Fruit fly (Drosophila melanogaster) whole organism, embryonic: Measurements from ENCODE around the gene SREBP.

Source experiments
- ATbp ChIP-seq: fragments of 200-800 bp; sonication (Bioruptor generic); optimal IDR thresholded peaks from 2 replicates; lab custom pipeline; 2017; ENCODE audit warnings: missing biosample characterization, mild to moderate bottlenecking, missing genetic modification characterization, missing genetic modification reagents
- Bgb ChIP-seq: fragments of 200-800 bp; sonication (Bioruptor generic); IDR thresholded peaks from 2 replicates; pipeline ENCODE4 v1.3.6; 2022; ENCODE audit warnings: missing biosample characterization, missing genetic modification characterization; ENCODE audit not compliant: partially characterized antibody
- CG10209 ChIP-seq: fragments of 200-800 bp; sonication (Bioruptor generic); optimal IDR thresholded peaks from 3 replicates; lab custom pipeline; 2017; ENCODE audit warnings: missing biosample characterization, mild to moderate bottlenecking, missing genetic modification characterization, missing genetic modification reagents
- CG1024 ChIP-seq: fragments of 200-800 bp; sonication (Bioruptor generic); IDR thresholded peaks from 2 replicates; pipeline ENCODE4 v1.3.6; 2022; ENCODE audit warnings: missing biosample characterization, missing genetic modification characterization
- CG10274 ChIP-seq: fragments of 200-800 bp; sonication (Bioruptor generic); optimal IDR thresholded peaks from 3 replicates; lab custom pipeline; 2017; ENCODE audit warnings: missing biosample characterization, mild to moderate bottlenecking, missing genetic modification characterization
- CG11456 ChIP-seq: fragments of 200-800 bp; sonication (Bioruptor generic); IDR thresholded peaks from 3 replicates; pipeline ENCODE4 v1.3.6; 2022; ENCODE audit warnings: missing biosample characterization, missing genetic modification characterization
- CG14050 ChIP-seq: fragments of 200-800 bp; sonication (Bioruptor generic); IDR thresholded peaks from 3 replicates; pipeline ENCODE4 v1.3.6; 2022; ENCODE audit warnings: missing biosample characterization, missing genetic modification characterization
- CG14441 ChIP-seq: fragments of 200-800 bp; sonication (Bioruptor generic); IDR thresholded peaks from 2 replicates; pipeline ENCODE4 v1.3.6; 2022; ENCODE audit warnings: missing biosample characterization, missing genetic modification characterization
- CG14860 ChIP-seq: fragments of 200-800 bp; sonication (Bioruptor generic); IDR thresholded peaks from 3 replicates; pipeline ENCODE4 v1.3.6; 2022; ENCODE audit warnings: missing biosample characterization, missing genetic modification characterization; ENCODE audit not compliant: partially characterized antibody
- CG17186 ChIP-seq: fragments of 200-800 bp; sonication (Bioruptor generic); optimal IDR thresholded peaks from 3 replicates; lab custom pipeline; 2017; ENCODE audit warnings: missing biosample characterization, missing genetic modification reagents, missing genetic modification characterization
- CG18476 ChIP-seq: fragments of 200-800 bp; sonication (Bioruptor generic); optimal IDR thresholded peaks from 2 replicates; lab custom pipeline; 2016; ENCODE audit warnings: missing biosample characterization, mild to moderate bottlenecking, missing genetic modification characterization
- CG31365 ChIP-seq: fragments of 200-800 bp; sonication (Bioruptor generic); optimal IDR thresholded peaks from 2 replicates; lab custom pipeline; 2018; ENCODE audit warnings: missing biosample characterization, mild to moderate bottlenecking, missing genetic modification characterization
- CG4360 ChIP-seq: fragments of 200-800 bp; sonication (Bioruptor generic); IDR thresholded peaks from 2 replicates; pipeline ENCODE4 v1.3.6; 2022; ENCODE audit warnings: missing biosample characterization, missing genetic modification characterization
- CG8388 ChIP-seq: fragments of 200-800 bp; sonication (Bioruptor generic); optimal IDR thresholded peaks from 2 replicates; lab custom pipeline; 2019; ENCODE audit warnings: missing biosample characterization, mild to moderate bottlenecking, missing genetic modification characterization, moderate library complexity
- CG8478 ChIP-seq: fragments of >200 bp; optimal IDR thresholded peaks from 2 replicates; lab custom pipeline; 2018
- Camta ChIP-seq: fragments of 200-800 bp; sonication (Bioruptor generic); optimal IDR thresholded peaks from 2 replicates; lab custom pipeline; 2016; ENCODE audit warnings: missing biosample characterization, missing genetic modification characterization
- CkIIα-i1 ChIP-seq: fragments of 200-800 bp; sonication (Bioruptor generic); IDR thresholded peaks from 2 replicates; pipeline ENCODE4 v1.3.6; 2022; ENCODE audit warnings: missing biosample characterization, missing genetic modification characterization
- D19A ChIP-seq: fragments of 200-800 bp; optimal IDR thresholded peaks from 3 replicates; lab custom pipeline; 2019; ENCODE audit warnings: missing biosample characterization, mild to moderate bottlenecking, missing genetic modification characterization, moderate library complexity
- Hsf ChIP-seq: fragments of 200-800 bp; sonication (Bioruptor generic); optimal IDR thresholded peaks from 3 replicates; lab custom pipeline; 2016; ENCODE audit warnings: missing biosample characterization, missing genetic modification characterization
- NFAT ChIP-seq: fragments of 200-800 bp; sonication (Bioruptor generic); IDR thresholded peaks from 2 replicates; pipeline ENCODE4 v1.3.6; 2022; ENCODE audit warnings: missing biosample characterization, missing genetic modification characterization
- Sox100B ChIP-seq: fragments of 200-800 bp; sonication (Bioruptor generic); optimal IDR thresholded peaks from 3 replicates; lab custom pipeline; 2018; ENCODE audit warnings: missing biosample characterization, mild to moderate bottlenecking, missing genetic modification characterization
- Ssrp ChIP-seq: fragments of 200-800 bp; sonication (Bioruptor generic); optimal IDR thresholded peaks from 2 replicates; lab custom pipeline; 2018; ENCODE audit warnings: missing biosample characterization, mild to moderate bottlenecking, missing genetic modification characterization, moderate library complexity
- chinmo ChIP-seq: fragments of 200-800 bp; sonication (Bioruptor generic); IDR thresholded peaks from 4 replicates; pipeline ENCODE4 v1.3.6; 2022; ENCODE audit warnings: missing biosample characterization, missing genetic modification characterization; ENCODE audit not compliant: partially characterized antibody
- chn ChIP-seq: fragments of 200-800 bp; sonication (Bioruptor generic); optimal IDR thresholded peaks from 2 replicates; lab custom pipeline; 2016; ENCODE audit warnings: missing biosample characterization, missing genetic modification characterization
- ci ChIP-seq: fragments of 200-800 bp; sonication (Bioruptor generic); IDR thresholded peaks from 3 replicates; pipeline ENCODE4 v1.3.6; 2022; ENCODE audit warnings: missing biosample characterization, missing genetic modification characterization
- corto ChIP-seq: fragments of 200-800 bp; sonication (Bioruptor generic); optimal IDR thresholded peaks from 2 replicates; lab custom pipeline; 2016; ENCODE audit warnings: missing biosample characterization, mild to moderate bottlenecking, missing genetic modification characterization, moderate library complexity
- da ChIP-seq: fragments of 200-800 bp; sonication (Bioruptor generic); optimal IDR thresholded peaks from 2 replicates; lab custom pipeline; 2016; ENCODE audit warnings: missing biosample characterization, missing genetic modification characterization
- dati ChIP-seq: fragments of 200-800 bp; sonication (Bioruptor generic); IDR thresholded peaks from 2 replicates; pipeline ENCODE4 v1.3.6; 2022; ENCODE audit warnings: missing biosample characterization, missing genetic modification characterization
- dm ChIP-seq: fragments of 200-800 bp; sonication (Bioruptor generic); optimal IDR thresholded peaks from 3 replicates; lab custom pipeline; 2016; ENCODE audit warnings: missing biosample characterization, missing genetic modification characterization
- ewg ChIP-seq: fragments of 200-800 bp; sonication (Bioruptor generic); optimal IDR thresholded peaks from 3 replicates; lab custom pipeline; 2017; ENCODE audit warnings: mild to moderate bottlenecking, missing biosample characterization, missing genetic modification reagents, missing genetic modification characterization
- fu2 ChIP-seq: fragments of 200-800 bp; sonication (Bioruptor generic); optimal IDR thresholded peaks from 2 replicates; lab custom pipeline; 2016; ENCODE audit warnings: missing biosample characterization, missing genetic modification characterization
- gem ChIP-seq: fragments of 200-800 bp; sonication (Bioruptor generic); optimal IDR thresholded peaks from 2 replicates; lab custom pipeline; 2019; ENCODE audit warnings: missing biosample characterization, mild to moderate bottlenecking, missing genetic modification characterization, moderate library complexity
- grn ChIP-seq: fragments of 200-800 bp; sonication (Bioruptor generic); optimal IDR thresholded peaks from 3 replicates; lab custom pipeline; 2017; ENCODE audit warnings: missing biosample characterization, missing genetic modification characterization
- ken ChIP-seq: fragments of 200-800 bp; sonication (Bioruptor generic); IDR thresholded peaks from 3 replicates; pipeline ENCODE4 v1.3.6; 2022; ENCODE audit warnings: missing biosample characterization, missing genetic modification characterization
- knrl ChIP-seq: fragments of 200-800 bp; sonication (Bioruptor generic); IDR thresholded peaks from 3 replicates; pipeline ENCODE4 v1.3.6; 2022; ENCODE audit warnings: missing biosample characterization, missing genetic modification characterization; ENCODE audit not compliant: partially characterized antibody
- lab ChIP-seq: fragments of 200-800 bp; sonication (Bioruptor generic); optimal IDR thresholded peaks from 3 replicates; lab custom pipeline; 2017; ENCODE audit warnings: missing biosample characterization, missing genetic modification characterization, mild to moderate bottlenecking, moderate library complexity, missing genetic modification reagents
- lmd ChIP-seq: fragments of 200-800 bp; sonication (Bioruptor generic); IDR thresholded peaks from 2 replicates; pipeline ENCODE4 v1.3.6; 2022; ENCODE audit warnings: missing biosample characterization, missing genetic modification characterization
- oc ChIP-seq: fragments of 200-800 bp; sonication (Bioruptor generic); optimal IDR thresholded peaks from 2 replicates; lab custom pipeline; 2018; ENCODE audit warnings: missing biosample characterization, mild to moderate bottlenecking, missing genetic modification characterization, moderate library complexity
- onecut ChIP-seq: fragments of 200-800 bp; sonication (Bioruptor generic); IDR thresholded peaks from 2 replicates; pipeline ENCODE4 v1.3.6; 2022; ENCODE audit warnings: missing biosample characterization, missing genetic modification characterization
- phol ChIP-seq: fragments of 200-800 bp; sonication (Bioruptor generic); optimal IDR thresholded peaks from 3 replicates; lab custom pipeline; 2018; ENCODE audit warnings: missing biosample characterization, mild to moderate bottlenecking, missing genetic modification characterization, moderate library complexity
- pros ChIP-seq: fragments of 200-800 bp; sonication (Bioruptor generic); optimal IDR thresholded peaks from 3 replicates; lab custom pipeline; 2019; ENCODE audit warnings: missing biosample characterization, mild to moderate bottlenecking, missing genetic modification characterization, moderate library complexity
- ranshi ChIP-seq: fragments of 200-800 bp; sonication (Bioruptor generic); IDR thresholded peaks from 2 replicates; pipeline ENCODE4 v1.3.6; 2022; ENCODE audit warnings: missing biosample characterization, missing genetic modification characterization
- row ChIP-seq: fragments of 200-800 bp; sonication (Bioruptor generic); IDR thresholded peaks from 3 replicates; pipeline ENCODE4 v1.3.6; 2022; ENCODE audit warnings: missing biosample characterization, missing genetic modification characterization
- seq ChIP-seq: fragments of 200-800 bp; sonication (Bioruptor generic); IDR thresholded peaks from 2 replicates; pipeline ENCODE4 v1.3.6; 2022; ENCODE audit warnings: missing biosample characterization, missing genetic modification characterization
- sr ChIP-seq: fragments of 200-800 bp; sonication (Bioruptor generic); IDR thresholded peaks from 3 replicates; pipeline ENCODE4 v1.3.6; 2022; ENCODE audit warnings: missing biosample characterization, missing genetic modification characterization
- tin ChIP-seq: fragments of 200-800 bp; sonication (Bioruptor generic); optimal IDR thresholded peaks from 3 replicates; lab custom pipeline; 2016; ENCODE audit warnings: missing biosample characterization, missing genetic modification characterization
- tio ChIP-seq: fragments of 200-800 bp; sonication (Bioruptor generic); optimal IDR thresholded peaks from 2 replicates; lab custom pipeline; 2017; ENCODE audit warnings: missing biosample characterization, missing genetic modification characterization, inconsistent platforms
- zen ChIP-seq: fragments of 200-800 bp; sonication (Bioruptor generic); optimal IDR thresholded peaks from 3 replicates; lab custom pipeline; 2018; ENCODE audit warnings: missing biosample characterization, mild to moderate bottlenecking, missing genetic modification characterization, moderate library complexity
- zen2 ChIP-seq: fragments of 200-800 bp; sonication (Bioruptor generic); IDR thresholded peaks from 3 replicates; pipeline ENCODE4 v1.3.6; 2022; ENCODE audit warnings: missing biosample characterization, missing genetic modification characterization; ENCODE audit not compliant: partially characterized antibody

SREBP gene

DNA sequence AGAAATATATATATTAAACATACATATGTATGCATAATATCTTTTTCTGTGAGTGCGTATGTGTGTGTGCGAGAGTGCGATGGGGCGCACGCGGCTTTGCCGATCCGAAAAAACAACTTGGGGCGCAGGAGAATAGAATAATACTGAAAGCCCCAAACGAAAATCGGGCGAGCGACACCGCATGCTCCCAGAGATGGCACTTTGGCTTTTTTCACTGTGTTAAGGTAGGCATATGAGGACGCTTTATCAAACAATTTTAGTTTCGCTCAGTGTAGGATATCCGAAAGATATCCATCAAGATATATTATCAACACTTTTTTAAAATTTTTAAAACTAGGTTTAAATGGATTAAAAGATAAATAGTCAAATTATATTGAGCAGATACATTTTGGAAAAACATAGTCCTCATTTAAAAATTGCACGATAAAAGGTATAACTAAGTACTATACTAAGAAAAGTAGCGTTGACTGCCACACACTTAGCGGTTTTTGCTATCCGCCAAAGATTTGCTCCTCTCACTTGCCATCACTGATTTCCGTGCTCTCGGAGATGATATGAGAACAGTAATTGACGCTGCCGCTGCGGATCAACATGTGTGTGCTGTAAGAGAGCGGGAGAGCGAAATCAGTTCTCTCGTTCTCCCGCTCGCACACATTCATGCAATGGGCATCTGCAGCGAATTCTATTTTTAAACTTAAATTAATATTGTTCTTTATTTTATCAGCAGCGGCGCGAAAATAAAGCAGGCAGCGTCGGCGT, 2.6 kb upstream of the SREBP start (continued):
- TF ChIP-seq ranshi (GFP tag; lab: Robert Waterston, UW) (no peak), CG8478 (lab: Kevin White, UChicago) (no peak), sr (GFP tag; lab: Robert Waterston, UW) (no peak), chinmo (GFP tag; lab: Robert Waterston, UW) (peak; percentile 80; the same call in 1 of the 4 replicates), corto (GFP tag; lab: Kevin White, UChicago) (no peak), onecut (no peak), zen (tag; lab: Kevin White, UChicago) (no peak), fu2 (peak; percentile 58), phol (tag; lab: Kevin White, UChicago) (peak; percentile 79), seq (no peak), CG10209 (GFP tag; lab: Kevin White, UChicago) (peak; percentile 75), CG14441 (no peak), pros (no peak), dm (GFP tag; lab: Kevin White, UChicago) (peak; percentile 69), CG17186 (GFP tag; lab: Kevin White, UChicago) (no peak), gem (peak; percentile 79), Camta (GFP tag; lab: Kevin White, UChicago) (peak; percentile 69), lab (GFP tag; lab: Kevin White, UChicago) (peak; percentile 58), knrl (GFP tag; lab: Robert Waterston, UW) (no peak), Bgb (GFP tag; lab: Robert Waterston, UW) (no peak; the same call in 1 of the 2 replicates), CG18476 (GFP tag; lab: Kevin White, UChicago) (peak; percentile 52), Sox100B (GFP tag; lab: Kevin White, UChicago) (peak; percentile 76), CG4360 (GFP tag; lab: Robert Waterston, UW) (0 out of 2 replicates have a peak, but pooled peaks have one; percentile 22), CG1024 (no peak), NFAT (GFP tag; lab: Robert Waterston, UW) (peak; percentile 29; the same call in 1 of the 2 replicates), CG10274 (GFP tag; lab: Kevin White, UChicago) (peak; percentile 32), D19A (tag; lab: Kevin White, UChicago) (peak; percentile 62), chn (peak; percentile 63), tin (GFP tag; lab: Kevin White, UChicago) (peak; percentile 69), ci (GFP tag; lab: Robert Waterston, UW) (peak; percentile 56; the same call in 1 of the 3 replicates), oc (tag; lab: Kevin White, UChicago) (no peak), ken (GFP tag; lab: Robert Waterston, UW) (no peak; the same call in 1 of the 3 replicates), ewg (peak; percentile 55), tio (GFP tag; lab: Kevin White, UChicago) (peak; percentile 66), CG8388 (peak; percentile 47), zen2 (GFP tag; lab: Robert Waterston, UW) (no peak; the same call in 2 of the 3 replicates), Hsf (GFP tag; lab: Kevin White, UChicago) (peak; percentile 65), dati (no peak), Ssrp (peak; percentile 64), CG14860 (no peak), CG31365 (tag; lab: Kevin White, UChicago) (no peak), ATbp (GFP tag; lab: Kevin White, UChicago) (peak; percentile 45), row (GFP tag; lab: Robert Waterston, UW) (peak; percentile 95), lmd (GFP tag; lab: Robert Waterston, UW) (peak; percentile 69), CG14050 (GFP tag; lab: Robert Waterston, UW) (no peak), CG11456 (no peak), CkIIα-i1 (no peak), grn (no peak), da (GFP tag; lab: Kevin White, UChicago) (no peak)
